Worm (Caenorhabditis elegans) whole organism, L3 larva: ENCODE results near the gene Y17D7B.10.

Source experiments
- ceh-82 ChIP-seq: fragments of 150-350 bp; optimal IDR thresholded peaks from 2 replicates; lab custom pipeline; 2014; ENCODE audit warnings: missing biosample characterization, missing genetic modification characterization
- fkh-10 ChIP-seq: sonication (generic microtip); optimal IDR thresholded peaks from 2 replicates; lab custom pipeline; 2017; ENCODE audit warnings: missing biosample characterization, missing genetic modification reagents, missing genetic modification characterization
- nhr-11 ChIP-seq: fragments of 150-350 bp; optimal IDR thresholded peaks from 2 replicates; lab custom pipeline; 2014; ENCODE audit warnings: missing biosample characterization, missing genetic modification characterization
- nhr-76 ChIP-seq: fragments of 150-350 bp; sonication (generic microtip); optimal IDR thresholded peaks from 5 replicates; lab custom pipeline; 2014; ENCODE audit warnings: missing biosample characterization, missing genetic modification characterization
- unc-62 ChIP-seq: fragments of 150-350 bp; sonication (generic microtip); optimal IDR thresholded peaks from 4 replicates; lab custom pipeline; 2014; ENCODE audit warnings: missing biosample characterization, missing genetic modification reagents, missing genetic modification characterization

DNA sequence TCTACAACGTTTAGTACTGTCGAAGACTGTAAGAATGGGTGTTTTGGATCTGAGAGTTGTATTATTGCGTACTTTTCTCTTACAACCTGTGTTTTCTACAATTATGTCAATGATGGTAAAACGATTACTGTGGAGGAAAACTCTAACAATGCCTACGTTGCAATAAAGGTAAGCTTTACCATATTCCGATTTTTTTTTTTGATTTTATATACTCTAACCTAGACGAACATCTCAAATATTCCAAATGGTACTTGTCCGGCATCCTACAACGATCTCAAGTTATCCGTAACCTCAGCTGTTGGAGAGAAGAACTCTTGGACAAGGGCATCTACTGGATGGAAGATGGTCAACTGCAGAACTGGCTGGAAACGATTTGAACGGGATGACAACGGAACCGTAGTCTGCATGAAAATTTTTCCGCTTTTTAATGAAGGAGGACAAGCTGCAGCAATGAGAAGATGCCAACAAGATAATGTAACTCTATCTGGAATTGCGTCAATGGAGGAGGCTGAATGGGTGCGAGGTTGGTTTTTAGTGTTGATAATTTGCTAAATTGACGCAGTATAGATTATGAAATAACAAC, 11.6 kb upstream of the Y17D7B.10 start:
- TF ChIP-seq nhr-11 (tag; lab: Kevin White, UChicago) (no peak), unc-62 (GFP tag; lab: Kevin White, UChicago) (no peak), nhr-76 (no peak), fkh-10 (GFP tag; lab: Kevin White, UChicago) (no peak), ceh-82 (tag; lab: Kevin White, UChicago) (no peak)
